Fruit fly (Drosophila melanogaster): ENCODE data around the gene CG42834.
A peak's percentile ranks its signal among the peaks of the same experiment; 100 is the strongest.

Gene CG42834

dm6 chr3R:17402434-17402833 lies 16.1 kb upstream of the CG42834 start, which contains the start of gene Sur-8 (continued):
- TF ChIP-seq sc (optimal IDR thresholded peaks at IDR 0.05) (no peak), sc (GFP tag; optimal IDR thresholded peaks at IDR 0.05) (no peak), MTF-1 (GFP tag; optimal IDR thresholded peaks at IDR 0.05; ENCODE audit: borderline replicate concordance) (peak; percentile 78), zen2 (GFP tag; IDR thresholded peaks at IDR 0.05; ENCODE audit: partially characterized antibody) (0 out of 3 replicates have a peak, but pooled peaks have one; percentile 33), ato (GFP tag; IDR thresholded peaks at IDR 0.05; ENCODE audit: partially characterized antibody) (no peak), CG15514 (GFP tag; optimal IDR thresholded peaks at IDR 0.05) (peak; percentile 75), H2.0 (GFP tag; IDR thresholded peaks at IDR 0.05) (peak; percentile 62), CG30403 (GFP tag; optimal IDR thresholded peaks at IDR 0.05) (peak; percentile 65), CG15269 (tag; optimal IDR thresholded peaks at IDR 0.05) (peak; percentile 47), wor (GFP tag; IDR thresholded peaks at IDR 0.05) (peak; percentile 29), CG2116 (GFP tag; optimal IDR thresholded peaks at IDR 0.05) (peak; percentile 54), CG14860 (GFP tag; IDR thresholded peaks at IDR 0.05; ENCODE audit: partially characterized antibody) (no peak), Vsx1 (GFP tag; optimal IDR thresholded peaks at IDR 0.05) (peak; percentile 3), CkIIα-i1 (GFP tag; IDR thresholded peaks at IDR 0.05) (no peak), zfh2 (GFP tag; optimal IDR thresholded peaks at IDR 0.05) (peak; percentile 13), Spps (tag; optimal IDR thresholded peaks at IDR 0.05) (no peak), Hr51 (GFP tag; optimal IDR thresholded peaks at IDR 0.05) (peak in 1 of 2 experiments; percentile 17), CG8924 (tag; optimal IDR thresholded peaks at IDR 0.05) (no peak), CG7357 (GFP tag; IDR thresholded peaks at IDR 0.05) (peak; percentile 34; the same call in 1 of the 3 replicates), Oaz (GFP tag; IDR thresholded peaks at IDR 0.05) (0 out of 2 replicates have a peak, but pooled peaks have one; percentile 45), Nf-YB (GFP tag; optimal IDR thresholded peaks at IDR 0.05) (no peak), NFAT (GFP tag; IDR thresholded peaks at IDR 0.05) (peak; percentile 91), hth (optimal IDR thresholded peaks at IDR 0.05) (no peak), CG4282 (GFP tag; optimal IDR thresholded peaks at IDR 0.05) (no peak), CG2120 (GFP tag; optimal IDR thresholded peaks at IDR 0.05) (peak; percentile 64), CG11093 (GFP tag; IDR thresholded peaks at IDR 0.05) (peak; percentile 50; the same call in 1 of the 3 replicates), GATAe (GFP tag; conservative IDR thresholded peaks at IDR 0.05) (0 out of 2 replicates have a peak, but pooled peaks have one; percentile 27), CG13424 (tag; optimal IDR thresholded peaks at IDR 0.05) (peak; percentile 0), Drgx (GFP tag; IDR thresholded peaks at IDR 0.05) (no peak), Asciz (GFP tag; optimal IDR thresholded peaks at IDR 0.05) (no peak), Sry-δ (GFP tag; optimal IDR thresholded peaks at IDR 0.05) (peak; percentile 23), CG15073 (GFP tag; optimal IDR thresholded peaks at IDR 0.05) (no peak), z (GFP tag; IDR thresholded peaks at IDR 0.05) (no peak), CG12659 (GFP tag; optimal IDR thresholded peaks at IDR 0.05) (peak; percentile 65), tin (GFP tag; optimal IDR thresholded peaks at IDR 0.05) (peak; percentile 78), Hmx (GFP tag; optimal IDR thresholded peaks at IDR 0.05) (no peak), CG15601 (tag; optimal IDR thresholded peaks at IDR 0.05) (no peak), ken (GFP tag; IDR thresholded peaks at IDR 0.05) (peak; percentile 83), Mrtf (GFP tag; IDR thresholded peaks at IDR 0.05) (peak; percentile 83), Dip3 (GFP tag; optimal IDR thresholded peaks at IDR 0.05) (peak; percentile 39), usp (GFP tag; optimal IDR thresholded peaks at IDR 0.05) (no peak), stwl (tag; optimal IDR thresholded peaks at IDR 0.05) (peak; percentile 49), Camta (GFP tag; optimal IDR thresholded peaks at IDR 0.05) (peak; percentile 45), CG12236 (GFP tag; optimal IDR thresholded peaks at IDR 0.05) (no peak), CG7271 (tag; optimal IDR thresholded peaks at IDR 0.05) (no peak), Blimp-1 (GFP tag; optimal IDR thresholded peaks at IDR 0.05) (peak; percentile 31), tup (GFP tag; optimal IDR thresholded peaks at IDR 0.05) (no peak), Sin3A (optimal IDR thresholded peaks at IDR 0.05) (no peak), zen (tag; optimal IDR thresholded peaks at IDR 0.05) (peak; percentile 53), sd (tag; optimal IDR thresholded peaks at IDR 0.05) (no peak), vnd (GFP tag; IDR thresholded peaks at IDR 0.05; ENCODE audit: partially characterized antibody) (no peak)
